Worm (Caenorhabditis elegans) whole organism, L4/young adult: ENCODE results near the gene sri-28.

Experiments used
- W03F9.2 ChIP-seq: fragments of 150-350 bp; optimal IDR thresholded peaks from 2 replicates; lab custom pipeline; 2014; ENCODE audit warnings: missing biosample characterization, missing genetic modification characterization
- dao-5 ChIP-seq: sonication (generic microtip); optimal IDR thresholded peaks from 2 replicates; lab custom pipeline; 2016; ENCODE audit warnings: missing genotype, missing genetic modification characterization, moderate library complexity, missing compliant biosample characterization
- him-1 ChIP-seq: sonication (generic microtip); optimal IDR thresholded peaks from 2 replicates; lab custom pipeline; 2016; ENCODE audit warnings: missing genotype, missing genetic modification reagents, missing genetic modification characterization, missing compliant biosample characterization

Gene sri-28

DNA sequence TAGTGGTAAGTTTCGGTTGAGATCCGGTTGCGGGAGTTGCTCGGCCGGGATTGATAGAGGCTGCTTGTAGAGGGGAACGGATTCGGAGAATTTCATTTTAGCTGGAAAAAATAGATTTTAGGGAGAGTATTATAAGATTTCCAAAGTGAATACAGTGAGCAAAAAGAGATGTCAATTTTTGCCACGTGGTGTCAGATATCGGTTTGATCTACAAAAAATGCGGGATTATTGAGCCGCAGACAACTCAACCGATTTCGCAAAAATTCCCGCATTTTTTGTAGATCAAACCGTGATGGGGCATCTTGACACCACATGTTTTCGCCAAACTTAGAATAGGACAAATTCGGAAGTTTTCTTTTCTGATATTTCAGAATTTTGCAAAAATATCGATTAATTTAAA is 5.7 kb downstream of the sri-28 start, which contains the start of gene lido-13:
Gene lido-13, minus strand, starts transcription at position 101 of the 400 bp plus-strand sequence.
- TF ChIP-seq dao-5 (tag; lab: Kevin White, UChicago) (no peak), W03F9.2 (tag; lab: Kevin White, UChicago) (no peak), him-1 (tag; lab: Kevin White, UChicago) (no peak)

DNA sequence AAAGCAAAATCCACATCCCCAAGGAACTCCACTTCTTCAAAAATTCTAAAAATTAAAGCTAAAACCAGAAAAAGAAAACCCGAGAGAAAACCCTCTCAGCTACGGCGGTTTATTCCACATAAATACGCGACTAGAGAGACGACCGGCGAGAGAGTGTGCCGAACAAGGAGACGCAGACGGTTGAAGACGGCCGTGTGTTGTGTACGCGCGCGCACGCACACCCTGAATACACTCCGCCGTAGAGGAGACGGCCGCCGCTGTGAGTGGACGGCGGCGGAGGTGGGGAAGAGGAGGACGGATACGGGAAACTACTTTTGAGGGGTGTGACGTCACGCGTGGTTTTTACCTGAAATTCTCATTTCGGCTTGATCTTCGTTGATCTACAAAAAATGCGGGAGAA is 6.1 kb downstream of the sri-28 start:
- TF ChIP-seq W03F9.2 (tag; lab: Kevin White, UChicago) (no peak), dao-5 (tag; lab: Kevin White, UChicago) (no peak), him-1 (tag; lab: Kevin White, UChicago) (no peak)

DNA sequence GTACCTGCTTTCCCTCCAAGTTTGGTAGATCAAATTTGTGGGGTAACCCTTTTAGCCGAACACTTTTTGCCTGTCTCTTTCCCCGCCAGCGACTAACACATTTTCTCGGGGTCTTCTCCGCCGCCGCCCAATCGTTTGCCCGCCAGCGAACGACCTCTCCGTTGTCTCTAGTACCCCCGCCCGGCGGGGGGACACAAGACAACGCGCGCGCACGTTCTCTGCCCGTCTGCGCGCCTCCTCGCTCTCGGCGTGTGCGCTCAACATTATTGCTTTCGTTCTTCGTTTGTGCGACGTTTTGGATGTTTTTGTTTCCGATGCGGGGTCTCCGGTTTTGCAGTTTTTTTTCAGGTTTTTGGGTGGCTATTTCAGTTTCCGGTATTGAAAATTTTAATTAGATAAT is 7.1 kb downstream of the sri-28 start:
- TF ChIP-seq him-1 (tag; lab: Kevin White, UChicago): no peak
- TF ChIP-seq dao-5 (tag; lab: Kevin White, UChicago): no peak
- no peak for TF ChIP-seq W03F9.2 (tag; lab: Kevin White, UChicago)

DNA sequence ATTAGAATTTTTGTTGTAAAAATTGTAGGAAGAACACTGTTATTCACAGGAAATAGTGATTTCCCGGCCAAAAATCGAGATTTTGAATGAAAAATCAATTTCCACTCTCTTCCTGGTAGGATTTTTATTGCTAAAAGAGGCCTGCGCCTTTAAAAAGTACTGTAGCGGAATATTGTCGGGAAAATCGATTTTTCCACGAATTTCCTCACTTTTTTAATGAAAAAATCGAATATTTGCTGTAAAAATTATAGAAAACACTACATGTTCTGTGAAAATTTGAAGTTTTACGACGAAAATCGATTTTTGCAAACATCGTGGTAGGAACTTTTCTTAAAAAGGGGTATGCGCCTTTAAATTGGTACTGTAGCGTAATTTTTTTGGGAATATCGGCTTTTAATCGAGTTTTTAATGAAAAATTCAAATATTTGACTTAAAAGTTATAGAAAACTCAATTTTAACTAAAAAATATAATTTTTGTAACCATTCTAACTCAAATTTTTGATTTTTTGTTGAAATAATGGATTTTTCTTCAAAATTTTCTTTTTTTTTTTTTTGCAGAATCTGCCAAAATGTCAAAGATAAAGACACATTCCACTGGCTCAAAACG is 7.9 kb downstream of the sri-28 start, which contains the start of gene lin-8:
Gene lin-8, plus strand, starts transcription at position 557 of the 607 bp plus-strand sequence.
- TF ChIP-seq dao-5 (tag; lab: Kevin White, UChicago) (no peak), him-1 (tag; lab: Kevin White, UChicago) (no peak), W03F9.2 (tag; lab: Kevin White, UChicago) (no peak)

DNA sequence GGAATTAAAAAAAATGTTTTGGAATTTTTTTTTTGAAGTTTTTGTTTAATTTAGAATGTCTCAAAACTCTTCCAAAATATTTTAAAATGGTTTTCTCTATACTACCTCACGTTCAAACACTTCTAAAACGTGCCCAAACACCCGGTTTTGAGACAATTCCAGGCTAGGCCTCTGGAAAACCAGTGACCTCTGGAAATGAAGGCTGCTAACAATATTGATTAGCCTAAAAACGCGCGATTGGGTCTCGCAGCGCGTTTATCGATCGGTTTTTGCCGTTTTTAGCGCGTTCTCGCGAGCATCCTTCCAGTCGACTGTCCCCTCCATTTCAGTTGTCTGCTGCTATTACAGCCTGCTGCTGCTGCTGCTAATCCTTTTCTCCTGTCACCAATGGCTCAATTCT is 12.3 kb downstream of the sri-28 start, which contains the start of gene Y25C1A.6:
Gene Y25C1A.6, plus strand, starts transcription at position 301 of the 400 bp plus-strand sequence.
- no peak for TF ChIP-seq dao-5 (tag; lab: Kevin White, UChicago)
- TF ChIP-seq him-1 (tag; lab: Kevin White, UChicago): no peak

DNA sequence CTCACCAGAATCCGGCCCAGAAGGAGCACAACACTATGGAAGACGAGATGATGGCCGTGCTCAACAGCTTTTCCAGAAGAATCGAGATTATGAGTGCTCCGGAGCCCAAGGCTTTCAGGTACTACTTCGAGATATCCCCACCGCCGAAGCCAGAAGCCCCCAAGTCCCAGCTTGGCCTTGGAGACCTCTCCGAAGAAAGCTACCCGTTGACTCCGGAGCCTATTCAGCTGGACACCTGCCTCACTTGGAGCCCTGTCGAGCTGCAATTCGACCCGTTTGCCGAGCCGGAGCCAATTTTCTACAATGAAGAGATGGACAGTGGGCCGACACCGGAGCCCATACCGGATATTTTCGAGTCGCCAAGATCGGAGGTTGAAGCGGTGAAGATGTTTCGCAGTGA is 13.1 kb downstream of the sri-28 start:
- TF ChIP-seq W03F9.2 (tag; lab: Kevin White, UChicago) (no peak), dao-5 (tag; lab: Kevin White, UChicago) (no peak), him-1 (tag; lab: Kevin White, UChicago) (no peak)

DNA sequence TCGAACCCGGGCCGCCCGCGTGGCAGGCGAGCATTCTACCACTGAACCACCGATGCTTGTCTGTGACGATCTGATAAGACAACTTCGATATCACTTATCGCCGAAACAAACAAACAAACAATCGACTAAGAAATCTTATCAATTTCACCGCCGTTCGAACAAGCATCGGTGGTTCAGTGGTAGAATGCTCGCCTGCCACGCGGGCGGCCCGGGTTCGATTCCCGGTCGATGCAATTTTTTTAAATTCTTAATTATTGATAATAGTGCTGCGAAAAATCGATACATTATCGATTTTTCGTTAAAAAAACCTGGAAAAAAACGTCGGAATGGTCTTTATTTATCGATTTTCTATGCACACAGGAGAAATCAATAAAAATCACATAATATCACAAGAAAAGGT is 13.7 kb downstream of the sri-28 start:
- TF ChIP-seq W03F9.2 (tag; lab: Kevin White, UChicago) (no peak), dao-5 (tag; lab: Kevin White, UChicago) (peak; percentile 28), him-1 (tag; lab: Kevin White, UChicago) (no peak)

DNA sequence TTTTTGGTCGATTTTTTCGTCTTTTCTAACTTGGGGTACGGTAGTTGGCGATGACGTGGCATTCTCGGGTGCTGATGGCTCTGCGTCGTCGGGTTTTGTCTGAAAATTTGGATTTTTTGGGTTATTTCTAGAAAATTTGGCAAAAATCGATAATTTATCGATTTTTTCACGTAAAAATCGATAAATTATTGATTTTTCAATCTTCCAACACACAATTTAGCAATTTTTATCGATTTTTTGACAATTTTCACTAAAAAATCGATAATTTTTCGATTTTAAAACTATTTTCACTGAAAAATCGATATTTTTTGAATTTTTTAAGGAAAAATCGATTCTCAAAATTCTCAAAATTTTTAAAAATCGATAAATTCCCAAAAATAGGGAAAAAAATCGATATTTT is 14.4 kb downstream of the sri-28 start:
- TF ChIP-seq him-1 (tag; lab: Kevin White, UChicago) (no peak), dao-5 (tag; lab: Kevin White, UChicago) (no peak), W03F9.2 (tag; lab: Kevin White, UChicago) (no peak)

DNA sequence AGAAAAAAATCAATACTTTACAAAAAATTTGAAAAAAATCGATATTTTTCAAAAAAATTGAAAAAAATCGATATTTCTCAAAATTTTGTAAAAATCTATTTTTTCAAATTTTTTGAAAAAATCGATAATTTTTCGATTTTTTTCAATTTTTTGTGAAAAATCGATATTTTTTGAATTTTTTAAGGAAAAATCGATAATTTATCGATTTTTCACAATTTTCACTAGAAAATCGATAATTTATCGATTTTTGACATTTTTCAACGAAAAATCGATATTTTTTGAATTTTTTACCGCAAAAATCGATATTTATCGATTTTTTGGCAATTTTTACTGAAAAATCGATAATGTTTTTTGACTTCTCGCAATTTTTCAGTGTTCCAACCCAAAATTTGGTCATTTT is 14.9 kb downstream of the sri-28 start:
- no peak for TF ChIP-seq dao-5 (tag; lab: Kevin White, UChicago)
- TF ChIP-seq him-1 (tag; lab: Kevin White, UChicago): no peak
- no peak for TF ChIP-seq W03F9.2 (tag; lab: Kevin White, UChicago)

DNA sequence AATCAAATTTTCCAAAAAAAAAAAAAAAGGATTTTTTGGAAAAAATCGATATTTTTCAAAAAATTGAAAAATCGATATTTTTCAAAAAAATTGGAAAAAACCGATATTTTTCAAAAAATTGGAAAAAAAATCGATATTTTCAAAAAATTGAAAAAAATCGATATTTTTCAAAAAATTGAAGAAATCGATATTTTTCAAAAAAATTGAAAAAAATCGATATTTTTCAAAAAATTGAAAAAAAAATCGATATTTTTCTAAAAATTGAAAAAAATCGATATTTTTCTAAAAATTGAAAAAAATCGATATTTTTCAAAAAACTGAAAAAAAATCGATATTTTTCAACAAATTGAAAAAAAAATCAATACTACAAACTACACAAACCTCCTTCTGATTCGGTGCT is 15.5 kb downstream of the sri-28 start:
- TF ChIP-seq dao-5 (tag; lab: Kevin White, UChicago): no peak

DNA sequence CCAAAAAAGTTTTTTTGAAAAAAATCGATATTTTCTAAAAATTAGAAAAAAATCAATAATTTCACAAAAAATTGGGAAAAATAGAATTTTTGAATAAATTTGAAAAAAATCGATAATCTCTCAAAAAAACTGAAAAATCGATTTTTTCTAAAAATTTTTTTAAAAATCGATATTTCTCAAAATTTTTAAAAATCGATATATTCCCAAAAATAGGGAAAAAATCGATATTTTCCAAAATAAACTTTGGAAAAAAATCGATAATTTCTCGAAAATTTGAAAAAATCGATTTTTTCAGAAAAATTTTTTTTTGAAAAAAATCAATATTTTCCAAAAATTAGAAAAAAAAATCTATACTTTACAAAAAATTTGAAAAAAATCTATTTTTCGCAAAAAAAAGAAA is 16.2 kb downstream of the sri-28 start:
- TF ChIP-seq him-1 (tag; lab: Kevin White, UChicago) (no peak), dao-5 (tag; lab: Kevin White, UChicago) (no peak), W03F9.2 (tag; lab: Kevin White, UChicago) (no peak)

DNA sequence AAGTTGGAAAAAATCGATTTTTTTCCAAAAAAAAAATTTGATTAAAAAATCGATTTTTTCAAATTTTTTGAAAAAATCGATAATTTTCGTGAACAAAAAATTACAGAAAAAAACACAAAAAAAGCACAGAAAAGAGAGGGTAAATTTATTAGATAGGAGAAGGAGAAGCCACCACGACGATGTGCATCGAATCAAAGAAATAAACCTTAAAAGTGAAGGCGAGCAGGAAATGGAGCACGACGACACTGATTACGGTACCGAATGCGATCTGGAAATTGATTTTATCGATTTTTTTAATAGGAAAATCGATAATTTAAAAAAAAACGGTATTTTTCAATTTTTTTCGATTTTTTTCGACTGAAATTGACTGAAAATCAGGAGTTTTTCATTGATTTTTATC is 16.6 kb downstream of the sri-28 start:
- no peak for TF ChIP-seq him-1 (tag; lab: Kevin White, UChicago)
- no peak for TF ChIP-seq dao-5 (tag; lab: Kevin White, UChicago)
- TF ChIP-seq W03F9.2 (tag; lab: Kevin White, UChicago): no peak

DNA sequence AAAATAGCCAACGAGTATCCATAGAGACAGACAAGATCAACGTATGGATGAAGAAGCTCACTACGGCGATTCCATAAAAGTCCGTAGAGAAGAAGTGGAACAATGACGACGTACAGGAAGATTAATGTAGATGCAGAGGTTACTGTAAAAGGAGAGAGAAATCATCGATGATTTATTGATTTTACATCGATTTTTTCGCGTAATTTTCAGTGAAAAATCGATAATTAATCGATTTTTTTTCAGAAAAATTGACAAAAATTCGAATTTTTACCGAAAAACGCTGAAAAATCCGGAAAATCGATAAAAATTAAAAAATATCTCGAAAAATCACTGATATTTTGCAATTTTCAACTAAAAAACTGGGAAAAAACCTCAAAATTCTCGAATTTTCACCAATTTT is 17.9 kb downstream of the sri-28 start:
- TF ChIP-seq dao-5 (tag; lab: Kevin White, UChicago) (no peak), W03F9.2 (tag; lab: Kevin White, UChicago) (no peak), him-1 (tag; lab: Kevin White, UChicago) (no peak)

DNA sequence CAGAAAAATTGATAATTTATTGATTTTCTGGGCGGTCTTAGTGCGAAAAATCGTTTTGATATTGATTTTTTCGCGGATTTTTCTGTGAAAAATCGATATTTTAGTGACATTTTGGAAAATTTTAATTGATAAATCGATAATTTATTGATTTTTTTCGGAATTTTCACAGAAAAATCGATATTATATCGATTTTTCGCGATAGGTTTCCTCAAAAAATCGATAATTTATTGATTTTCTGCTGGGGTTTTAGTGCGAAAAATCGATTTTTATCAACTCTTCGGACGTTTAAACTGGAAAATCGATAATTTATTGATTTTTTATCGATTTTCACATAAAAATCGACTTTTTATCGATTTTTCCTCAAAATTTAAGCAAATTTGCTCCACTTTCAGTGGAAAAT is 19.0 kb downstream of the sri-28 start:
- no peak for TF ChIP-seq him-1 (tag; lab: Kevin White, UChicago)
- no peak for TF ChIP-seq dao-5 (tag; lab: Kevin White, UChicago)
- no peak for TF ChIP-seq W03F9.2 (tag; lab: Kevin White, UChicago)
